Fruit fly (Drosophila melanogaster) whole organism, adult: ENCODE results near the gene prage.

Experiments used
- CG14711 ChIP-seq: fragments of 200-800 bp; sonication (Bioruptor generic); optimal IDR thresholded peaks from 2 replicates; lab custom pipeline; 2018; ENCODE audit warnings: missing biosample characterization, mild to moderate bottlenecking, missing genetic modification characterization, moderate library complexity
- CG1620 ChIP-seq: fragments of 200-800 bp; sonication (Bioruptor generic); optimal IDR thresholded peaks from 2 replicates; lab custom pipeline; 2016; ENCODE audit warnings: missing biosample characterization, missing genetic modification characterization

dm6 chrX:1821039-1821438, 47.5 kb downstream of the prage start:
- TF ChIP-seq CG14711 (tag; lab: Kevin White, UChicago) = no peak
- no peak for TF ChIP-seq CG1620 (GFP tag; lab: Kevin White, UChicago)
